Worm (Caenorhabditis elegans) whole organism, L2 larva: ENCODE results near the gene nspc-4.
"Not testable (repeated sequence)": the region's sequence is repeated elsewhere in the genome, so short reads cannot be mapped to it uniquely, and the experiment has no call there.

Source experiments
- C34F6.9 ChIP-seq: fragments of 150-350 bp; optimal IDR thresholded peaks from 2 replicates; lab custom pipeline; 2014; ENCODE audit warnings: missing biosample characterization, missing genetic modification characterization
- F13H6.1 ChIP-seq: sonication (generic microtip); optimal IDR thresholded peaks from 2 replicates; lab custom pipeline; 2016; ENCODE audit warnings: missing genetic modification characterization, missing compliant biosample characterization
- R02D3.7 ChIP-seq: fragments of 150-350 bp; optimal IDR thresholded peaks from 2 replicates; lab custom pipeline; 2014; ENCODE audit warnings: missing biosample characterization, missing genetic modification characterization
- Y55F3AM.14 ChIP-seq: fragments of 200-800 bp; sonication (Bioruptor generic); optimal IDR thresholded peaks from 2 replicates; lab custom pipeline; 2018; ENCODE audit warnings: mild to moderate bottlenecking, missing genetic modification characterization, missing compliant biosample characterization
- ZK546.5 ChIP-seq: sonication (generic microtip); optimal IDR thresholded peaks from 2 replicates; lab custom pipeline; 2017; ENCODE audit warnings: missing biosample characterization, missing genetic modification characterization
- aly-2 ChIP-seq: fragments of 150-350 bp; optimal IDR thresholded peaks from 2 replicates; lab custom pipeline; 2014; ENCODE audit warnings: missing biosample characterization, missing genetic modification characterization
- ama-1 ChIP-seq: fragments of 150-350 bp; optimal IDR thresholded peaks from 2 replicates; lab custom pipeline; 2018; ENCODE audit warnings: inconsistent platforms
- blmp-1 ChIP-seq: sonication (generic microtip); optimal IDR thresholded peaks from 2 replicates; lab custom pipeline; 2017; ENCODE audit warnings: missing genetic modification characterization, mild to moderate bottlenecking, missing compliant biosample characterization, antibody characterized with exemption, moderate library complexity; ENCODE audit not compliant: insufficient read depth
- ceh-82 ChIP-seq: fragments of 150-350 bp; optimal IDR thresholded peaks from 2 replicates; lab custom pipeline; 2014; ENCODE audit warnings: missing biosample characterization, missing genetic modification characterization
- crh-2 ChIP-seq: sonication (generic microtip); optimal IDR thresholded peaks from 2 replicates; lab custom pipeline; 2017; ENCODE audit warnings: missing biosample characterization, missing genetic modification characterization
- dmd-4 ChIP-seq: sonication (generic microtip); optimal IDR thresholded peaks from 2 replicates; lab custom pipeline; 2017; ENCODE audit warnings: missing biosample characterization, missing genetic modification characterization
- egl-27 ChIP-seq: sonication (generic microtip); optimal IDR thresholded peaks from 3 replicates; lab custom pipeline; 2017; ENCODE audit warnings: missing biosample characterization, missing genetic modification reagents, missing genetic modification characterization
- elt-1 ChIP-seq: fragments of 150-350 bp; optimal IDR thresholded peaks from 2 replicates; lab custom pipeline; 2014; ENCODE audit warnings: missing biosample characterization, missing genetic modification characterization
- elt-3 ChIP-seq: sonication (generic microtip); optimal IDR thresholded peaks from 2 replicates; lab custom pipeline; 2017; ENCODE audit warnings: missing biosample characterization, missing genetic modification characterization
- gmeb-1 ChIP-seq: fragments of 150-350 bp; optimal IDR thresholded peaks from 2 replicates; lab custom pipeline; 2014; ENCODE audit warnings: missing biosample characterization, missing genetic modification characterization
- lin-11 ChIP-seq: fragments of 150-350 bp; sonication (generic microtip); optimal IDR thresholded peaks from 2 replicates; lab custom pipeline; 2014; ENCODE audit warnings: missing biosample characterization, missing genetic modification characterization, inconsistent platforms, mixed read lengths
- lin-13 ChIP-seq: fragments of 150-350 bp; optimal IDR thresholded peaks from 2 replicates; lab custom pipeline; 2014; ENCODE audit warnings: missing biosample characterization, missing genetic modification reagents, missing genetic modification characterization
- lsy-2 ChIP-seq, 2 experiments: fragments of 150-350 bp in 1 of 2; sonication (generic microtip) in 1 of 2; optimal IDR thresholded peaks; 2 replicates each; lab custom pipeline; 2014 to 2017; ENCODE audit warnings: missing biosample characterization in 2 of 2, missing genetic modification characterization in 2 of 2
- mab-5 ChIP-seq: fragments of 150-350 bp; optimal IDR thresholded peaks from 2 replicates; lab custom pipeline; 2014; ENCODE audit warnings: missing biosample characterization, missing genetic modification characterization
- mdl-1 ChIP-seq, 2 experiments: fragments of 150-350 bp in 1 of 2; sonication (generic microtip) in 1 of 2; optimal IDR thresholded peaks; 2 replicates each; lab custom pipeline; 2017; ENCODE audit warnings: missing biosample characterization in 2 of 2, missing genetic modification characterization in 2 of 2
- nhr-10 ChIP-seq: sonication (generic microtip); optimal IDR thresholded peaks from 2 replicates; lab custom pipeline; 2017; ENCODE audit warnings: missing biosample characterization, missing genetic modification characterization
- nhr-11 ChIP-seq: fragments of 150-350 bp; optimal IDR thresholded peaks from 2 replicates; lab custom pipeline; 2014; ENCODE audit warnings: missing biosample characterization, missing genetic modification characterization
- nhr-12 ChIP-seq: fragments of 150-350 bp; optimal IDR thresholded peaks from 2 replicates; lab custom pipeline; 2014; ENCODE audit warnings: missing biosample characterization, missing genetic modification characterization
- nhr-129 ChIP-seq: fragments of 150-350 bp; optimal IDR thresholded peaks from 2 replicates; lab custom pipeline; 2014; ENCODE audit warnings: missing biosample characterization, missing genetic modification characterization
- nhr-21 ChIP-seq: fragments of 150-350 bp; optimal IDR thresholded peaks from 2 replicates; lab custom pipeline; 2014; ENCODE audit warnings: missing biosample characterization, missing genetic modification characterization
- nhr-23 ChIP-seq: fragments of 150-350 bp; optimal IDR thresholded peaks from 2 replicates; lab custom pipeline; 2014; ENCODE audit warnings: missing biosample characterization, missing genetic modification reagents, missing genetic modification characterization
- nhr-237 ChIP-seq: fragments of 150-350 bp; optimal IDR thresholded peaks from 2 replicates; lab custom pipeline; 2014; ENCODE audit warnings: missing biosample characterization, missing genetic modification characterization
- nhr-6 ChIP-seq: fragments of 150-350 bp; optimal IDR thresholded peaks from 2 replicates; lab custom pipeline; 2014; ENCODE audit warnings: missing biosample characterization, missing genetic modification characterization
- nhr-77 ChIP-seq: fragments of 150-350 bp; optimal IDR thresholded peaks from 2 replicates; lab custom pipeline; 2014; ENCODE audit warnings: missing biosample characterization, missing genetic modification characterization
- peb-1 ChIP-seq: fragments of 150-350 bp; optimal IDR thresholded peaks from 2 replicates; lab custom pipeline; 2014; ENCODE audit warnings: missing biosample characterization, missing genetic modification characterization
- sem-4 ChIP-seq: fragments of 150-350 bp; optimal IDR thresholded peaks from 2 replicates; lab custom pipeline; 2014; ENCODE audit warnings: missing biosample characterization, missing genetic modification reagents, missing genetic modification characterization
- skn-1 ChIP-seq: sonication (generic microtip); optimal IDR thresholded peaks from 2 replicates; lab custom pipeline; 2017; ENCODE audit warnings: missing biosample characterization, missing genetic modification characterization
- sma-3 ChIP-seq: sonication (generic microtip); optimal IDR thresholded peaks from 2 replicates; lab custom pipeline; 2016; ENCODE audit warnings: missing genetic modification reagents, missing genetic modification characterization, missing compliant biosample characterization
- sma-9 ChIP-seq, 2 experiments: fragments of 150-350 bp in 1 of 2; sonication (generic microtip) in 1 of 2; optimal IDR thresholded peaks; 2 replicates each; lab custom pipeline; 2014 to 2016; ENCODE audit warnings: missing genetic modification characterization in 2 of 2, mild to moderate bottlenecking in 1 of 2, missing biosample characterization in 1 of 2, missing compliant biosample characterization in 1 of 2, missing genetic modification reagents in 1 of 2, moderate library complexity in 1 of 2
- snpc-4 ChIP-seq: fragments of 150-350 bp; optimal IDR thresholded peaks from 2 replicates; lab custom pipeline; 2014; ENCODE audit warnings: missing biosample characterization, missing genetic modification characterization
- unc-55 ChIP-seq: fragments of 150-350 bp; sonication (generic microtip); optimal IDR thresholded peaks from 3 replicates; lab custom pipeline; 2014; ENCODE audit warnings: missing biosample characterization, missing genetic modification reagents, missing genetic modification characterization
- unc-62 ChIP-seq: fragments of 150-350 bp; optimal IDR thresholded peaks from 2 replicates; lab custom pipeline; 2014; ENCODE audit warnings: missing biosample characterization, missing genetic modification reagents, missing genetic modification characterization
- zag-1 ChIP-seq: fragments of 150-350 bp; optimal IDR thresholded peaks from 2 replicates; lab custom pipeline; 2014; ENCODE audit warnings: missing biosample characterization, missing genetic modification characterization
- ztf-1 ChIP-seq: fragments of 200-800 bp; sonication (Bioruptor generic); conservative IDR thresholded peaks from 2 replicates; pipeline ENCODE4 v1.3.6; 2022; ENCODE audit warnings: missing genetic modification characterization, missing compliant biosample characterization
- ztf-11 ChIP-seq: sonication (generic microtip); optimal IDR thresholded peaks from 2 replicates; lab custom pipeline; 2017; ENCODE audit warnings: missing biosample characterization, missing genetic modification characterization
- ztf-4 ChIP-seq: fragments of 150-350 bp; optimal IDR thresholded peaks from 2 replicates; lab custom pipeline; 2014; ENCODE audit warnings: missing biosample characterization, missing genetic modification characterization

nspc-4 gene

DNA sequence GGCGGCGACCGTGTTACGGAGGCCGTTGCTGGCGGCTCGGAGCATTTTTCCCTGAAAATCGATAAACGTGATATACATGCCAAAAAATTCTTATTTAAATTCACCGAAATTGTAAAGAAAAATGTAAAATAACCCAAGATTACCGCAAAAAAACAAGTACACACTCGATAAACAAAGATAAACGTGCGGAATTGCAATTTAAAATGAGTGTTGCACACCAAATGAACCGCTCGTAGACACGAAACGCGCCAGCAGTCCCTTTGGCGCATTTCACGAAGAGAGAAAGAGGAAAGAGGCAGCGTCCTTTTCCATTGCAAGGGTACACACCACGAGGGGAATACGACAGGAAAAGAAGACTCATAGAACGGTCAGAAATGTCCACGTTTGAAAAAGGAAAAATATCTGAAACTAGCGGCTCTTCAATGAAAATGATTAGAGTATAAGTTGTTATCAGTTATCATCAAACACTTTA lies 7.8 kb upstream of the nspc-4 start, which contains the start of gene sdha-1 (continued):
- peak; percentile 67 for TF ChIP-seq ztf-4
- TF ChIP-seq nhr-77 (tag; lab: Kevin White, UChicago): no peak
- peak; percentile 98 for TF ChIP-seq nhr-129 (tag; lab: Kevin White, UChicago)
- TF ChIP-seq snpc-4 (tag; lab: Kevin White, UChicago): peak; percentile 82
- TF ChIP-seq mab-5 (tag; lab: Kevin White, UChicago): peak; percentile 37
- TF ChIP-seq lin-13 (GFP tag; lab: Kevin White, UChicago): peak; percentile 83
- TF ChIP-seq elt-1 (tag; lab: Kevin White, UChicago): peak; percentile 4
- no peak for TF ChIP-seq skn-1
- TF ChIP-seq nhr-12 (tag; lab: Kevin White, UChicago): no peak
- no peak for TF ChIP-seq unc-62 (GFP tag; lab: Kevin White, UChicago)
- peak; percentile 94 for TF ChIP-seq C34F6.9 (tag; lab: Kevin White, UChicago)
- no peak for TF ChIP-seq ztf-11 (tag; lab: Kevin White, UChicago)
- TF ChIP-seq ceh-82 (tag; lab: Kevin White, UChicago): no peak
- no peak for TF ChIP-seq nhr-237 (tag; lab: Kevin White, UChicago)
- TF ChIP-seq nhr-23 (tag; lab: Kevin White, UChicago): no peak
- peak; percentile 92 for TF ChIP-seq sma-9 (GFP tag; optimal IDR thresholded peaks at IDR 0.05; lab: Kevin White, UChicago)
- no peak for TF ChIP-seq sma-9 (tag; optimal IDR thresholded peaks at IDR 0.05; lab: Kevin White, UChicago)

DNA sequence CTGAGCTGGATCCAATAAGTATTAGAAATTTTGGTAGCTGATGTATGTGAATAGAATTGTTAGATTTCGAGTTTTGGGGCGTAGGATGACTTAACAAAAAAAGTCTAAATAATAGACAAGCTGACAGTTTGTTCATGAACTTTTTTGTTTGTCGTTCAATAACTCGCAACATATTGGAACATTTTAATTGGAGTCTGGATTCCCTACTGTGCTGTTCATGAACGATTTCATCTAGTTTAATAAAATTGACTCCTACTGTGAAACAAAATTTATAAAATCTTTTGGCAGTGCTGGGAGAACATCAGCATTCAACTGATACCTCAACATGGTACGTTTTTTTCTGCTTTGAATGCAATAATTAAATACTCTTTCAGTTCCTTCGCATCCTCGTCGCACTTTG lies 3.4 kb upstream of the nspc-4 start, which contains the start of gene nspc-7:
Gene nspc-7, plus strand, starts transcription at position 301 of the 400 bp plus-strand sequence.
- TF ChIP-seq unc-62 (GFP tag; lab: Kevin White, UChicago); ama-1 (lab: Kevin White, UChicago); F13H6.1 (tag; lab: Kevin White, UChicago): not testable (repeated sequence)

DNA sequence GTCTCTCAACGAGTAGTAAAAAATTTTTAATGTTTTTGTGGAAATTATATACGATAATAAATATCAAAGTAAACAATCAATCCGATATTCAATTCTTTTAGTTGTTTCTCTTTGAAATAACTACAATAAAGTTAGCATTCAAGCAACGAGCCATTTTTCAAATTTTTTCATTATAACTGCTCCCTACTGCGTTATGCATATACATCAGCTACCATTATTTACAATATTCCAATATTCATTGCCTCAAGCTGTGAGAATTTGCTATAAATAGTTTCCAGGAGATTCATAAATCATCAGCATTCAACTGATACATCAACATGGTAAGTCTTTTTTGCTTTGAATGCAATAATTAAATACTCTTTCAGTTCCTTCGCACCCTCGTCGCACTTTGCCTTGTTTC lies 1.4 kb downstream of the nspc-4 start, which contains the start of gene nspc-3:
Gene nspc-3, plus strand, starts transcription at position 301 of the 400 bp plus-strand sequence.
- TF ChIP-seq crh-2 (tag; lab: Kevin White, UChicago) (no peak), sma-3 (GFP tag; lab: Kevin White, UChicago) (no peak), ztf-11 (tag; lab: Kevin White, UChicago) (no peak), egl-27 (tag; lab: Kevin White, UChicago) (no peak), blmp-1 (no peak), nhr-10 (no peak), elt-3 (tag; lab: Kevin White, UChicago) (no peak), lsy-2 (tag; optimal IDR thresholded peaks at IDR 0.05; lab: Kevin White, UChicago) (no peak), skn-1 (no peak), lin-11 (no peak), R02D3.7 (tag; lab: Kevin White, UChicago) (no peak)

DNA sequence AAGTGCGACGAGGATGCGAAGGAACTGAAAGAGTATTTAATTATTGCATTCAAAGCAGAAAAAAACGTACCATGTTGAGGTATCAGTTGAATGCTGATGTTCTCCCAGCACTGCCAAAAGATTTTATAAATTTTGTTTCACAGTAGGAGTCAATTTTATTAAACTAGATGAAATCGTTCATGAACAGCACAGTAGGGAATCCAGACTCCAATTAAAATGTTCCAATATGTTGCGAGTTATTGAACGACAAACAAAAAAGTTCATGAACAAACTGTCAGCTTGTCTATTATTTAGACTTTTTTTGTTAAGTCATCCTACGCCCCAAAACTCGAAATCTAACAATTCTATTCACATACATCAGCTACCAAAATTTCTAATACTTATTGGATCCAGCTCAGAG lies 3.2 kb downstream of the nspc-4 start, which contains the start of gene nspc-1:
Gene nspc-1, minus strand, starts transcription at position 101 of the 400 bp plus-strand sequence.
- TF ChIP-seq sma-3 (GFP tag; lab: Kevin White, UChicago); egl-27 (tag; lab: Kevin White, UChicago); ztf-1 (GFP tag; lab: Robert Waterston, UW): not testable (repeated sequence)

DNA sequence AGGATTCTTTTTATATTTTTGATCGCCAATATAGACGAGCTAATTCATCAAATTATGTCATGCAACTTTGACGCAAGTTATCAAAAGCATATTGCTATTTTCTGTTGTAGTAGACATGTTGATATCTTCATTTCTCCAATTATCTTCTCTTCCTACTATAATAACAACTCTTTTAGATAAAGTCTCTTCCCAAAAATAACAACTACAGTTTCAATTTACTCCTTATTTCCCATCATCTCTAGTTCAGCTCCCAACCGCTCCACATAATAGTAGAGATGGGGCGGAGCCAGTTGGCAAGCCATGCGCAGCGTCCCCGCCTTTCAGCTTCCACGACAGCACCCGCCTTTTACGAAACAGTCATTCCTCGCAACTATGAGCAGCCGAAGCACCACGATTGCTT lies 10.2 kb downstream of the nspc-4 start, which contains the start of gene flp-5:
Gene flp-5, plus strand, starts transcription at position 301 of the 400 bp plus-strand sequence.
- TF ChIP-seq dmd-4 (tag; lab: Kevin White, UChicago) (no peak), mdl-1 (tag; optimal IDR thresholded peaks at IDR 0.05; lab: Kevin White, UChicago) (no peak), ztf-11 (tag; lab: Kevin White, UChicago) (no peak), ztf-1 (GFP tag; lab: Robert Waterston, UW) (no peak), blmp-1 (no peak)

DNA sequence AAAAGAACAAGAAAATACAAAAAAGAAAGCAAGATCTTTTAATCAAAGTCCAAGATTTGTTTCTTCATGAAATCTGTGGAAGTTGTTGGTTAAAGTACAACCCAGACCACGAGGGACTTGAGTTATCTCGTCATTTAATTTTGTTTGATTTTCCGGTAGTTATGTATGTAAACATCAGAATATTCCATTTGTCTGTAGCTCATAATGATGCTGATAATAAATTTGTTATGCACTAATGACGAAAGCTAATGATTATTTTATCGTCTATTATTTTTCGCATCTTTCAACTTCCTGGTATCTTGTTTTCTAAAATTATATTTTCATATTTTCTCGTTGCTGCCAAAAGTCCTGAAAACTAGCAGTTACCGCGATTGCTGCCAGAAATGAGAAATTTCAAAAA lies 15.2 kb downstream of the nspc-4 start:
- no peak for TF ChIP-seq unc-55 (GFP tag; lab: Kevin White, UChicago)
- TF ChIP-seq snpc-4 (tag; lab: Kevin White, UChicago): no peak
- TF ChIP-seq blmp-1: no peak
- TF ChIP-seq nhr-237 (tag; lab: Kevin White, UChicago): no peak
- TF ChIP-seq ztf-1 (GFP tag; lab: Robert Waterston, UW): no peak
- TF ChIP-seq nhr-6: no peak
- TF ChIP-seq sem-4 (tag; lab: Kevin White, UChicago): no peak
- no peak for TF ChIP-seq nhr-10
- no peak for TF ChIP-seq zag-1
- no peak for TF ChIP-seq lin-11
- no peak for TF ChIP-seq ztf-11 (tag; lab: Kevin White, UChicago)
- no peak for TF ChIP-seq peb-1 (tag; lab: Kevin White, UChicago)
- no peak for TF ChIP-seq nhr-21
- no peak for TF ChIP-seq Y55F3AM.14 (GFP tag; lab: Kevin White, UChicago)
- no peak for TF ChIP-seq ZK546.5 (tag; lab: Kevin White, UChicago)
- no peak for TF ChIP-seq gmeb-1 (tag; lab: Kevin White, UChicago)
- no peak for TF ChIP-seq aly-2 (tag; lab: Kevin White, UChicago)
- no peak for TF ChIP-seq lsy-2 (tag; optimal IDR thresholded peaks at IDR 0.05; lab: Kevin White, UChicago)
- TF ChIP-seq R02D3.7 (tag; lab: Kevin White, UChicago): no peak
- TF ChIP-seq nhr-11 (tag; lab: Kevin White, UChicago): no peak
